Worm (Caenorhabditis elegans) whole organism, young adult: Measurements from ENCODE around the gene frh-1.

Experiments
- B0336.3 ChIP-seq: fragments of 200-800 bp; sonication (Bioruptor generic); IDR thresholded peaks from 2 replicates; pipeline ENCODE4 v1.3.6; 2022; ENCODE audit warnings: missing genetic modification characterization, missing compliant biosample characterization
- D2030.7 ChIP-seq: fragments of 200-800 bp; sonication (Bioruptor generic); IDR thresholded peaks from 2 replicates; pipeline ENCODE4 v1.3.6; 2022; ENCODE audit warnings: missing genetic modification reagents, missing genetic modification characterization, missing compliant biosample characterization
- F23B12.7 ChIP-seq: sonication (generic microtip); optimal IDR thresholded peaks from 2 replicates; lab custom pipeline; 2017; ENCODE audit warnings: missing genetic modification characterization, mild to moderate bottlenecking, missing compliant biosample characterization, antibody characterized with exemption, moderate library complexity; ENCODE audit not compliant: insufficient read depth
- Y53G8AR.9 ChIP-seq: fragments of 200-800 bp; sonication (Bioruptor generic); conservative IDR thresholded peaks from 2 replicates; pipeline ENCODE4 v1.3.6; 2022; ENCODE audit warnings: missing genetic modification reagents, missing genetic modification characterization, missing compliant biosample characterization
- Y95B8A.8 ChIP-seq: fragments of 200-800 bp; sonication (Bioruptor generic); IDR thresholded peaks from 2 replicates; pipeline ENCODE4 v1.3.6; 2022; ENCODE audit warnings: missing genetic modification reagents, missing genetic modification characterization, missing compliant biosample characterization
- attf-3 ChIP-seq: fragments of 200-800 bp; sonication (Bioruptor generic); conservative IDR thresholded peaks from 2 replicates; pipeline ENCODE4 v1.3.6; 2022; ENCODE audit warnings: missing genetic modification reagents, missing genetic modification characterization, missing compliant biosample characterization
- ceh-100 ChIP-seq: fragments of 200-800 bp; sonication (Bioruptor generic); IDR thresholded peaks from 2 replicates; pipeline ENCODE4 v1.3.6; 2022; ENCODE audit warnings: missing genetic modification reagents, missing genetic modification characterization, missing compliant biosample characterization
- dox-1 ChIP-seq: fragments of 200-800 bp; sonication (Bioruptor generic); IDR thresholded peaks from 2 replicates; pipeline ENCODE4 v1.3.6; 2022; ENCODE audit warnings: missing genetic modification reagents, missing genetic modification characterization, missing compliant biosample characterization
- ekl-4 ChIP-seq: fragments of 200-800 bp; sonication (Bioruptor generic); IDR thresholded peaks from 2 replicates; pipeline ENCODE4 v1.3.6; 2022; ENCODE audit warnings: missing genetic modification reagents, missing genetic modification characterization, missing compliant biosample characterization
- gei-17 ChIP-seq: fragments of 200-800 bp; sonication (Bioruptor generic); optimal IDR thresholded peaks from 2 replicates; lab custom pipeline; 2018; ENCODE audit warnings: mild to moderate bottlenecking, missing genetic modification characterization, missing compliant biosample characterization
- hlh-26 ChIP-seq: fragments of 200-800 bp; sonication (Bioruptor generic); conservative IDR thresholded peaks from 2 replicates; pipeline ENCODE4 v1.3.6; 2022; ENCODE audit warnings: missing genetic modification reagents, missing genetic modification characterization, missing compliant biosample characterization
- hmg-1.2 ChIP-seq: fragments of 200-800 bp; sonication (Bioruptor generic); IDR thresholded peaks from 2 replicates; pipeline ENCODE4 v1.3.6; 2022; ENCODE audit warnings: missing genetic modification reagents, missing genetic modification characterization, missing compliant biosample characterization
- hrde-1 ChIP-seq: sonication (generic microtip); optimal IDR thresholded peaks from 2 replicates; lab custom pipeline; 2016; ENCODE audit warnings: missing genetic modification characterization, mild to moderate bottlenecking, missing compliant biosample characterization, moderate library complexity, missing genotype, missing genetic modification reagents, borderline replicate concordance
- let-607 ChIP-seq, 2 experiments: fragments of 200-800 bp in 1 of 2; sonication (Bioruptor generic) in 1 of 2; sonication (generic microtip) in 1 of 2; optimal IDR thresholded peaks; 2 replicates each; lab custom pipeline; 2016 to 2018; ENCODE audit warnings: mild to moderate bottlenecking in 2 of 2, missing compliant biosample characterization in 2 of 2, missing genetic modification characterization in 2 of 2, moderate library complexity in 2 of 2, missing genotype in 1 of 2
- lin-54 ChIP-seq: fragments of 200-800 bp; sonication (Bioruptor generic); optimal IDR thresholded peaks from 2 replicates; lab custom pipeline; 2018; ENCODE audit warnings: mild to moderate bottlenecking, missing genetic modification characterization, missing compliant biosample characterization
- lsl-1 ChIP-seq: fragments of 200-800 bp; sonication (Bioruptor generic); optimal IDR thresholded peaks from 2 replicates; lab custom pipeline; 2018; ENCODE audit warnings: mild to moderate bottlenecking, missing genetic modification characterization, moderate library complexity, missing compliant biosample characterization
- lsy-27 ChIP-seq: sonication (generic microtip); optimal IDR thresholded peaks from 2 replicates; lab custom pipeline; 2017; ENCODE audit warnings: missing genetic modification characterization, mild to moderate bottlenecking, missing compliant biosample characterization, antibody characterized with exemption, missing genotype, borderline replicate concordance; ENCODE audit not compliant: insufficient read depth
- madf-6 ChIP-seq: fragments of 200-800 bp; sonication (Bioruptor generic); IDR thresholded peaks from 2 replicates; pipeline ENCODE4 v1.3.6; 2022; ENCODE audit warnings: missing genetic modification reagents, missing genetic modification characterization, missing compliant biosample characterization
- mcd-1 ChIP-seq: fragments of 200-800 bp; sonication (Bioruptor generic); IDR thresholded peaks from 2 replicates; pipeline ENCODE4 v1.3.6; 2022; ENCODE audit warnings: missing genetic modification reagents, missing genetic modification characterization, missing compliant biosample characterization
- nhr-80 ChIP-seq: sonication (generic microtip); optimal IDR thresholded peaks from 2 replicates; lab custom pipeline; 2016; ENCODE audit warnings: missing genetic modification characterization, missing compliant biosample characterization
- pbrm-1 ChIP-seq: fragments of 200-800 bp; sonication (Bioruptor generic); IDR thresholded peaks from 2 replicates; pipeline ENCODE4 v1.3.6; 2022; ENCODE audit warnings: missing genetic modification reagents, missing genetic modification characterization, missing compliant biosample characterization
- pha-4 ChIP-seq: fragments of 150-350 bp; sonication (generic microtip); optimal IDR thresholded peaks from 2 replicates; lab custom pipeline; 2014; ENCODE audit warnings: missing biosample characterization, missing genetic modification reagents, missing genetic modification characterization
- repo-1 ChIP-seq: sonication (generic microtip); optimal IDR thresholded peaks from 2 replicates; lab custom pipeline; 2017; ENCODE audit warnings: mild to moderate bottlenecking, missing genetic modification characterization, missing compliant biosample characterization
- snpc-1.1 ChIP-seq: sonication (generic microtip); optimal IDR thresholded peaks from 2 replicates; lab custom pipeline; 2017; ENCODE audit warnings: missing genetic modification characterization, mild to moderate bottlenecking, missing compliant biosample characterization, antibody characterized with exemption, moderate library complexity, missing genotype, missing genetic modification reagents; ENCODE audit not compliant: insufficient read depth
- snpc-4 ChIP-seq, 5 experiments: fragments of 150-350 bp in 1 of 5; sonication (generic microtip) in 4 of 5; optimal IDR thresholded peaks; 2 replicates each; lab custom pipeline; 2014 to 2018; ENCODE audit warnings: missing genetic modification characterization in 5 of 5, missing biosample characterization in 3 of 5, antibody characterized with exemption in 2 of 5, mild to moderate bottlenecking in 2 of 5, missing compliant biosample characterization in 2 of 5, missing genotype in 2 of 5, moderate library complexity in 2 of 5, missing genetic modification reagents in 1 of 5
- tbp1 ChIP-seq: fragments of 200-800 bp; sonication (Bioruptor generic); optimal IDR thresholded peaks from 2 replicates; lab custom pipeline; 2018; ENCODE audit warnings: mild to moderate bottlenecking, missing genetic modification characterization, missing compliant biosample characterization
- zfh-2 ChIP-seq: fragments of 200-800 bp; sonication (Bioruptor generic); conservative IDR thresholded peaks from 2 replicates; pipeline ENCODE4 v1.3.6; 2022; ENCODE audit warnings: missing genetic modification reagents, missing genetic modification characterization, missing compliant biosample characterization
- ztf-18 ChIP-seq: sonication (generic microtip); optimal IDR thresholded peaks from 2 replicates; lab custom pipeline; 2016; ENCODE audit warnings: missing genotype, mild to moderate bottlenecking, missing genetic modification characterization, missing compliant biosample characterization
- ztf-26 ChIP-seq: sonication (generic microtip); optimal IDR thresholded peaks from 2 replicates; lab custom pipeline; 2017; ENCODE audit warnings: missing genetic modification characterization, missing compliant biosample characterization

Gene frh-1

ce11 chrII:5917010-5917472, at the start of gene frh-1:
Gene frh-1, plus strand, starts transcription at chrII:5917422.
- TF ChIP-seq Y53G8AR.9 (GFP tag; lab: Robert Waterston, UW), result 0 out of 2 replicates have a peak, but pooled peaks have one; percentile 57
- peak; percentile 2 for TF ChIP-seq lsl-1 (GFP tag; lab: Kevin White, UChicago)
- no peak for TF ChIP-seq snpc-1.1
- peak; percentile 41 for TF ChIP-seq repo-1
- no peak for TF ChIP-seq ekl-4 (GFP tag; lab: Robert Waterston, UW)
- 0 out of 2 replicates have a peak, but pooled peaks have one; percentile 22 for TF ChIP-seq madf-6 (GFP tag; lab: Robert Waterston, UW)
- no peak for TF ChIP-seq gei-17 (GFP tag; lab: Kevin White, UChicago)

ce11 chrII:5871508-5871907, 45.7 kb upstream of the frh-1 start:
- peak; percentile 22 for TF ChIP-seq nhr-80 (tag; lab: Kevin White, UChicago)
- TF ChIP-seq pha-4 (tag; lab: Kevin White, UChicago), result no peak

ce11 chrII:5872414-5872813, 44.8 kb upstream of the frh-1 start:
- TF ChIP-seq nhr-80 (tag; lab: Kevin White, UChicago) (peak; percentile 4), ztf-26 (tag; lab: Kevin White, UChicago) (no peak)

- TF ChIP-seq ztf-18 (no peak), mcd-1 (peak; percentile 85), D2030.7 (GFP tag; lab: Robert Waterston, UW) (peak; percentile 39; the same call in 1 of the 2 replicates), B0336.3 (GFP tag; lab: Robert Waterston, UW) (no peak), Y95B8A.8 (GFP tag; lab: Robert Waterston, UW) (no peak), hrde-1 (tag; lab: Kevin White, UChicago) (no peak), pbrm-1 (GFP tag; lab: Robert Waterston, UW) (peak; percentile 47; the same call in 1 of the 2 replicates), F23B12.7 (peak; percentile 48), ceh-100 (peak; percentile 94), lin-54 (GFP tag; lab: Kevin White, UChicago) (peak; percentile 20), hlh-26 (GFP tag; lab: Robert Waterston, UW) (no peak), zfh-2 (peak; percentile 33; the same call in 1 of the 2 replicates), nhr-80 (tag; lab: Kevin White, UChicago) (peak; percentile 84), tbp1 (GFP tag; lab: Kevin White, UChicago) (peak; percentile 11), lsl-1 (GFP tag; lab: Kevin White, UChicago) (peak; percentile 15), let-607 (tag; optimal IDR thresholded peaks at IDR 0.05; lab: Kevin White, UChicago) (peak in 1 of 2 experiments; percentile 12), hmg-1.2 (GFP tag; lab: Robert Waterston, UW) (peak; percentile 70; the same call in 1 of the 2 replicates), lsy-27 (peak; percentile 14), dox-1 (GFP tag; lab: Robert Waterston, UW) (peak; percentile 70), snpc-4 (GFP tag; optimal IDR thresholded peaks at IDR 0.05; lab: Kevin White, UChicago) (no peak), snpc-4 (tag; optimal IDR thresholded peaks at IDR 0.05; lab: Kevin White, UChicago) (peak in 1 of 4 experiments; percentile 51)
Observed at ce11 chrII:5873564-5874070, 43.6 kb upstream of the frh-1 start, which contains the start of gene tex-2. Gene tex-2, minus strand, starts transcription at chrII:5873614.

ce11 chrII:5874130-5874529, 43.1 kb upstream of the frh-1 start:
- TF ChIP-seq pha-4 (tag; lab: Kevin White, UChicago) (peak; percentile 26), attf-3 (no peak)
- TF ChIP-seq, all 124 proteins: peak for 1
